Worm (Caenorhabditis elegans): ENCODE measurements around the gene gst-36.

Gene gst-36

DNA sequence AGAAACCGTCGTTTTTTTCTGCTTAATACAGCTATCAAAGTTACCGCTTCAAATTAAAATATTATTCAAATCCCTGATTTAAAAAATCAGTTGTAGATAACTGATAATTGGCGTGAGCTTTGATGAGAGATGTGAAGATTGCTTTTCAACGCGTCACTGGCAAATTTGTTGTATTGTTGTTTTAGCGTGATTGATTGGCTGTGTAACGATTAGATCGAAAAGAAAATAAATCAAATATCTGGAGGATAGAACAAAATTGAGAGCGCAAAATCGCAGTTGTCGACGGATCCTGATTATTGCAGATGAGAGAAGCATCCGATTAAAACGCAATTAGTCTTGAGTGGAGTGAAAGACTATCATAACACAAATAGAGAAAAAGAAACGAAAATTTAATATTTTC lies 21.9 kb downstream of the gst-36 start:
- TF ChIP-seq nhr-47 (tag; optimal IDR thresholded peaks at IDR 0.05) (no peak), vab-15 (tag; optimal IDR thresholded peaks at IDR 0.05) (no peak), F16B12.6 (tag; optimal IDR thresholded peaks at IDR 0.05) (no peak), aly-2 (tag; optimal IDR thresholded peaks at IDR 0.05) (no peak), nhr-71 (tag; optimal IDR thresholded peaks at IDR 0.05) (peak; percentile 45), xbp-1 (tag; optimal IDR thresholded peaks at IDR 0.05) (no peak), hlh-4 (tag; optimal IDR thresholded peaks at IDR 0.05) (no peak), lin-15B (tag; optimal IDR thresholded peaks at IDR 0.05) (no peak), rnt-1 (tag; optimal IDR thresholded peaks at IDR 0.05) (peak; percentile 78), nhr-237 (tag; optimal IDR thresholded peaks at IDR 0.05) (no peak), fos-1 (tag; optimal IDR thresholded peaks at IDR 0.05) (no peak), lsy-2 (tag; optimal IDR thresholded peaks at IDR 0.05) (peak in 1 of 2 experiments; percentile 5), fkh-8 (tag; optimal IDR thresholded peaks at IDR 0.05) (no peak), nhr-20 (tag; optimal IDR thresholded peaks at IDR 0.05) (no peak), ceh-63 (GFP tag; optimal IDR thresholded peaks at IDR 0.05) (no peak), ets-5 (GFP tag; IDR thresholded peaks at IDR 0.05) (no peak), ztf-11 (tag; optimal IDR thresholded peaks at IDR 0.05) (no peak), lin-14 (GFP tag; optimal IDR thresholded peaks at IDR 0.05) (peak; percentile 35), dsc-1 (tag; optimal IDR thresholded peaks at IDR 0.05) (no peak), hpl-2 (GFP tag; optimal IDR thresholded peaks at IDR 0.05) (no peak), egl-27 (tag; optimal IDR thresholded peaks at IDR 0.05) (no peak), lin-39 (tag; optimal IDR thresholded peaks at IDR 0.05) (peak; percentile 72), nhr-11 (tag; optimal IDR thresholded peaks at IDR 0.05) (no peak), dpl-1 (GFP tag; optimal IDR thresholded peaks at IDR 0.05) (no peak)

DNA sequence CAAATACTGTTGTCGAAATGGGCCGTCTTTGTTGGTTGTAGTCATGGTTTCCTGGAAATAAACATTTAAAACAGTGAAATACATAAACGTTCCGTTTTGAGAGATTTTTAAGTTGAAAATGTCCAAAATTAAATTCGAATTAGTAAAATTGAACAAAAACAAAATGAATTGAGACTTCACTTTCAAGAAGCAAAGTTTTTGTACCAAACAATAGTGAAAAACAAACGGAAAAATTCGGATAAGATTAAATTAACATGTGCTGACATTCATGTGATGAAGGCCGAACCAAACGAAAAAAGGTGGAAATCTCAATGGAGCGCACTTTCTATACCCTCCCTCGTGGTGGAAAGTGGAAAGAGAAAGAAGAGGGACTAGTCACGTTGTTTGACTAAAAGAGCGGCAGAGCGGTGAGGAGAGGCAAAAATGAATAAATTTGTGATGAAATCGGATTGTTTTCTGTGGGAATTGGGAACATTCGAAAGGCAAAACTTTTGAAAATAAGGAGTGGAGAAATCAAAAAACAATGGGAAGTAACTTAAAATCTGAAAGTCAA lies 24.7 kb downstream of the gst-36 start, which contains the start of gene ipla-2:
Gene ipla-2, minus strand, starts transcription at position 51 of the 553 bp plus-strand sequence.
- peak; percentile 59 for TF ChIP-seq xbp-1 (tag; optimal IDR thresholded peaks at IDR 0.05)
- no peak for TF ChIP-seq zag-1 (tag; optimal IDR thresholded peaks at IDR 0.05)
- peak; percentile 50 for TF ChIP-seq pag-3 (tag; optimal IDR thresholded peaks at IDR 0.05; ENCODE audit: borderline replicate concordance, insufficient read depth)
- no peak for TF ChIP-seq alr-1 (tag; optimal IDR thresholded peaks at IDR 0.05; ENCODE audit: borderline replicate concordance)
- peak; percentile 82 for TF ChIP-seq nhr-71 (tag; optimal IDR thresholded peaks at IDR 0.05)
- no peak for TF ChIP-seq ceh-88 (GFP tag; IDR thresholded peaks at IDR 0.05)
- TF ChIP-seq C16A3.4 (tag; optimal IDR thresholded peaks at IDR 0.05) = peak; percentile 65
- peak; percentile 31 for TF ChIP-seq irx-1 (tag; optimal IDR thresholded peaks at IDR 0.05)
- TF ChIP-seq ceh-63 (GFP tag; optimal IDR thresholded peaks at IDR 0.05) = no peak
- TF ChIP-seq F16B12.6 (tag; optimal IDR thresholded peaks at IDR 0.05) = peak; percentile 20
- TF ChIP-seq lsy-2 (tag; optimal IDR thresholded peaks at IDR 0.05) = peak; percentile 59 to 70
- TF ChIP-seq skn-1 (tag; optimal IDR thresholded peaks at IDR 0.05) = peak; percentile 87
- TF ChIP-seq ztf-11 (tag; optimal IDR thresholded peaks at IDR 0.05) = no peak
- peak; percentile 47 for TF ChIP-seq jun-1 (tag; optimal IDR thresholded peaks at IDR 0.05)
- peak; percentile 55 for TF ChIP-seq rnt-1 (tag; optimal IDR thresholded peaks at IDR 0.05)
- no peak for TF ChIP-seq egl-27 (tag; optimal IDR thresholded peaks at IDR 0.05)
- TF ChIP-seq aly-2 (tag; optimal IDR thresholded peaks at IDR 0.05) = no peak
- peak; percentile 70 for TF ChIP-seq swsn-7 (tag; optimal IDR thresholded peaks at IDR 0.05)
- peak; percentile 26 to 75 for TF ChIP-seq lin-35 (GFP tag; optimal IDR thresholded peaks at IDR 0.05)
- TF ChIP-seq mdl-1 (tag; optimal IDR thresholded peaks at IDR 0.05) = peak in 1 of 2 experiments; percentile 92
- peak; percentile 65 for TF ChIP-seq nhr-47 (tag; optimal IDR thresholded peaks at IDR 0.05)
- TF ChIP-seq nhr-12 (tag; optimal IDR thresholded peaks at IDR 0.05) = no peak
- peak; percentile 88 for TF ChIP-seq snu-23 (GFP tag; optimal IDR thresholded peaks at IDR 0.05)
- TF ChIP-seq dpl-1 (GFP tag; optimal IDR thresholded peaks at IDR 0.05) = peak; percentile 40 to 59 (median 48)
- peak; percentile 46 for TF ChIP-seq fkh-10 (GFP tag; optimal IDR thresholded peaks at IDR 0.05)
- TF ChIP-seq mef-2 (tag; optimal IDR thresholded peaks at IDR 0.05) = peak; percentile 9
- peak; percentile 81 for TF ChIP-seq mep-1 (tag; optimal IDR thresholded peaks at IDR 0.05)
- TF ChIP-seq grh-1 (GFP tag; IDR thresholded peaks at IDR 0.05) = no peak
- peak; percentile 67 for TF ChIP-seq tbx-2 (tag; optimal IDR thresholded peaks at IDR 0.05)
- TF ChIP-seq unc-130 (tag; optimal IDR thresholded peaks at IDR 0.05) = no peak
- no peak for TF ChIP-seq lin-39 (tag; optimal IDR thresholded peaks at IDR 0.05)
- TF ChIP-seq ztf-4 (tag; optimal IDR thresholded peaks at IDR 0.05) = peak; percentile 10
- TF ChIP-seq ceh-82 (tag; optimal IDR thresholded peaks at IDR 0.05) = peak in 2 of 3 experiments; percentile 11 to 70
- peak; percentile 77 for TF ChIP-seq fkh-8 (tag; optimal IDR thresholded peaks at IDR 0.05)
- TF ChIP-seq nhr-237 (tag; optimal IDR thresholded peaks at IDR 0.05) = no peak
- no peak for TF ChIP-seq unc-86 (tag; optimal IDR thresholded peaks at IDR 0.05)
- peak; percentile 69 for TF ChIP-seq nhr-85 (tag)
- TF ChIP-seq nhr-28 (tag; optimal IDR thresholded peaks at IDR 0.05) = no peak
- TF ChIP-seq hpl-2 (GFP tag; optimal IDR thresholded peaks at IDR 0.05) = peak; percentile 68
- TF ChIP-seq ets-5 (GFP tag; IDR thresholded peaks at IDR 0.05) = no peak

Measured in whole organism, L1 larva.